Fruit fly (Drosophila melanogaster) whole organism, prepupa: Measurements from ENCODE around the gene Sos.

Source experiments
- CG8632 ChIP-seq: fragments of 200-800 bp; sonication (Bioruptor generic); optimal IDR thresholded peaks from 3 replicates; lab custom pipeline; 2016; ENCODE audit warnings: missing biosample characterization, missing genetic modification characterization
- Eip93F ChIP-seq: fragments of 200-800 bp; sonication (Bioruptor generic); optimal IDR thresholded peaks from 2 replicates; lab custom pipeline; 2016; ENCODE audit warnings: missing biosample characterization, mild to moderate bottlenecking, missing genetic modification characterization
- OdsH ChIP-seq: fragments of 200-800 bp; sonication (Bioruptor generic); optimal IDR thresholded peaks from 3 replicates; lab custom pipeline; 2016; ENCODE audit warnings: missing biosample characterization, missing genetic modification characterization

- TF ChIP-seq Eip93F (GFP tag; lab: Kevin White, UChicago) (no peak), CG8632 (no peak), OdsH (GFP tag; lab: Kevin White, UChicago) (no peak)
Observed at dm6 chr2L:13783264-13784154, 30.1 kb upstream of the Sos start, which contains the start of gene Eato.
